Worm (Caenorhabditis elegans): ENCODE data around the gene kvs-5.

Gene kvs-5

DNA sequence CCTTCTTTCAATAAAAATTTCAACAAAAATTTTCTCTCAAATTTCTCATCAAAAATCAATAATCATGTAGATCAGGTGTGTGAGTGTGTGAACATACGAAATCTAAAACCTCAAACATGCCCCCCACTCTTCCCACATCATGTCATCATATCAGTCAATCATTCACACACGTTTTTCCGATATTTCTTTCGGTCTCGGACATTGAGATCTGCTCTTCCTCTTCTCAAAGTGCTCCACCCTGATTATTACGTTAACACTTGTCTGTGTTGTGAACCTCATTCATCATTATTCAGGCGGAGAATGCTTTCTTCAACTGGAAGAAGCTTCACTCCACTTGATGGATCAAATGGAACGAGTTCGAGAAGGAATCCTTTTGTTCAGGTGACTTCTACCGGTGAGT is at the start of gene kvs-5:
kvs-5 (plus strand) TSS at position 301 of the 400 bp plus-strand sequence.
- TF ChIP-seq F13C5.2 (tag; optimal IDR thresholded peaks at IDR 0.05), result no peak
- no peak for TF ChIP-seq pes-1 (GFP tag; IDR thresholded peaks at IDR 0.05)
- TF ChIP-seq sea-1 (GFP tag; conservative IDR thresholded peaks at IDR 0.05), result no peak
- no peak for TF ChIP-seq aly-1 (tag; optimal IDR thresholded peaks at IDR 0.05)
- no peak for TF ChIP-seq ceh-36 (tag; optimal IDR thresholded peaks at IDR 0.05)
- no peak for TF ChIP-seq ama-1 (optimal IDR thresholded peaks at IDR 0.05)
- no peak for TF ChIP-seq tra-4 (tag; optimal IDR thresholded peaks at IDR 0.05)
- TF ChIP-seq B0310.2 (tag; optimal IDR thresholded peaks at IDR 0.05), result no peak
- TF ChIP-seq hmbx-1 (tag; optimal IDR thresholded peaks at IDR 0.05), result no peak
- no peak for TF ChIP-seq hnd-1 (tag; optimal IDR thresholded peaks at IDR 0.05)
- no peak for TF ChIP-seq ceh-13 (GFP tag; optimal IDR thresholded peaks at IDR 0.05)

DNA sequence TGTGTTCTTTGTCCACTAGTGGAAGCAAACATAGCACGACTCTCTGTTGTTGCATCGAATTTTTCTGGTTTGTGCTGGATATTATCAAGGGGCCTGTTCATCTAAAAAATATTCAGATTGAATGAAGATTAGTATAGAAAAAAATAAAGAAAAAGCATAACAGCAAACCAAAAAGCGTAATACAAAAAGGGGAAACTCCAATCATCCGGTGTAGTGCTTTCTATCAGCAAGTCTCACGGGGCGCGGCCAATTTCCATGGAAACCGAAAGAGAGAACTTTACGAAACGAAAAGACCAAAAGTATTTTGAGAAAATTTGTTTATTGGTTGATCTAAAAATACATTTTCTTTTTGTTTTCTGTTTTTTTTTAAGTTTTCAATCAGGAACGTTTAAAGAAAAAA is 38.2 kb upstream of the kvs-5 start, which contains the start of gene Y55F3C.17:
Y55F3C.17 (minus strand) TSS at position 101 of the 400 bp plus-strand sequence.
- TF ChIP-seq ceh-13 (GFP tag; optimal IDR thresholded peaks at IDR 0.05) (no peak), ets-7 (tag; optimal IDR thresholded peaks at IDR 0.05) (no peak), hnd-1 (tag; optimal IDR thresholded peaks at IDR 0.05) (no peak), scrt-1 (GFP tag; IDR thresholded peaks at IDR 0.05) (no peak), ceh-36 (tag; optimal IDR thresholded peaks at IDR 0.05) (no peak), tbx-11 (GFP tag; IDR thresholded peaks at IDR 0.05) (no peak), pes-1 (GFP tag; IDR thresholded peaks at IDR 0.05) (no peak), sea-1 (GFP tag; conservative IDR thresholded peaks at IDR 0.05) (no peak), hmbx-1 (tag; optimal IDR thresholded peaks at IDR 0.05) (no peak), aly-1 (tag; optimal IDR thresholded peaks at IDR 0.05) (no peak), hmg-4 (GFP tag; optimal IDR thresholded peaks at IDR 0.05) (no peak), B0310.2 (tag; optimal IDR thresholded peaks at IDR 0.05) (no peak), tbx-37 (GFP tag; conservative IDR thresholded peaks at IDR 0.05) (no peak), tra-4 (tag; optimal IDR thresholded peaks at IDR 0.05) (no peak), ama-1 (optimal IDR thresholded peaks at IDR 0.05) (no peak), flt-1 (GFP tag; IDR thresholded peaks at IDR 0.05) (no peak), F13C5.2 (tag; optimal IDR thresholded peaks at IDR 0.05) (no peak)

DNA sequence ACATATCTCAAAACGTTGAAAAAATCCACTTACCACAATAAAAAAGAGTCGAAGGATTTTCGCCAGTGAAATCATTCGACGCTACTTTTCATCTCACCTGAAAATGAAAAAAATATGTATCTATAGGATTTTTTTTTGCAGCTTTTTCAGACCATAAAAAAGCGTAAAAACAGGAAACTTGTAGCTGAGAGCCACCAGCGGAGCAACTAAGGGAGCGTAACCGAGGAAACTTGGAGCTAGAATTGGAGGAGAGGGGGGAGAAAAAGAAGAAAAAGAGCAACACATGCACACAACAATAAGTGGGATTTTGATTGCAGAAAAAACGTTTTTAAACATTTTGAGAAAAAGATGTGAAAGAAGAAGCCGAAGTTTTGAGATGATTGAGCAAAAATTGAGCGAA is 28.9 kb upstream of the kvs-5 start, which contains the start of gene cutl-26:
cutl-26 (minus strand) TSS at position 101 of the 400 bp plus-strand sequence.
- no peak for TF ChIP-seq ceh-13 (GFP tag; optimal IDR thresholded peaks at IDR 0.05)
- no peak for TF ChIP-seq scrt-1 (GFP tag; IDR thresholded peaks at IDR 0.05)
- no peak for TF ChIP-seq tbx-11 (GFP tag; IDR thresholded peaks at IDR 0.05)
- no peak for TF ChIP-seq pes-1 (GFP tag; IDR thresholded peaks at IDR 0.05)
- TF ChIP-seq hnd-1 (tag; optimal IDR thresholded peaks at IDR 0.05), result no peak
- TF ChIP-seq hmg-4 (GFP tag; optimal IDR thresholded peaks at IDR 0.05), result no peak
- no peak for TF ChIP-seq flt-1 (GFP tag; IDR thresholded peaks at IDR 0.05)
- TF ChIP-seq tbx-37 (GFP tag; conservative IDR thresholded peaks at IDR 0.05), result no peak
- no peak for TF ChIP-seq ama-1 (optimal IDR thresholded peaks at IDR 0.05)
- no peak for TF ChIP-seq F13C5.2 (tag; optimal IDR thresholded peaks at IDR 0.05)
- no peak for TF ChIP-seq ets-7 (tag; optimal IDR thresholded peaks at IDR 0.05)

DNA sequence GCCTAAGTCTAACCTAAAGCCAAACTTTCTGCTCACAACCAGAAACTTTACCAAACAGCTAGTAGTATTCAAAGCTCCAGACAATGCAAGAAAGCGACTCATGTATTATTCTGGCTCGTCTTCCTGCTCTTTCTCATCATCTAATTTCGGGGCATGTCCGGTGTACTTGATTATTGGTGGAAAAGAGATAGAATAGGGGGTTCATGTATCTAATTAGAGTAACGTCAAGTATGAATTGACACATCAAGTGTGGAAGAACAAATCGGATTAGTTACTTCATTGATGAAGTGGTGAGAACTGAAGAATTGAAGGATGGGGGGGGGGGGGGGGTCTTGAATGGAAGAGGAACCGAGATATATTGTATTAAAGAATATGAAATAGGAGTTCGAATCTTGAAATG is 21.1 kb upstream of the kvs-5 start:
- TF ChIP-seq ama-1 (optimal IDR thresholded peaks at IDR 0.05) (no peak), tra-4 (tag; optimal IDR thresholded peaks at IDR 0.05) (no peak)

DNA sequence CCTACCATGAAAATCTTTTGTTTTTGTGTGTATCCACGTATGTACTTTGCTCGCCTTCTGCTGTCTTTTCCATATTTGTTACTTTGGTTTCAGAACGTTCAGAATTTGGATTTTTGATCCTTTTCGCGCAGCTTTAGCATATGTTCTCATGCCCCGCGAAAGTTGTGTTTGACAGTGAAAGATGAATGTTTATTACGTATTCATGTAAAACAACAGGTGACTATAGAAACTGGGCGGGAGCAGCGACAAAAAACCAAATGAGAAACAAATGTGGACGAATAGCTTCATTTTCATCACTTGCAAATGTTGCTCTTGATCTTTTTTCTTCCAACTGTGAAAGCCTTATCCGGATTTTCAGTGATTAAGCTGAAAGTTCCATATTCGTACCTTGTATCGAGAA is 20.2 kb upstream of the kvs-5 start, which contains the start of gene clec-164:
clec-164 (plus strand) TSS at position 301 of the 400 bp plus-strand sequence.
- TF ChIP-seq hmbx-1 (tag; optimal IDR thresholded peaks at IDR 0.05) (no peak), tra-4 (tag; optimal IDR thresholded peaks at IDR 0.05) (no peak), tbx-11 (GFP tag; IDR thresholded peaks at IDR 0.05) (no peak), B0310.2 (tag; optimal IDR thresholded peaks at IDR 0.05) (no peak)

DNA sequence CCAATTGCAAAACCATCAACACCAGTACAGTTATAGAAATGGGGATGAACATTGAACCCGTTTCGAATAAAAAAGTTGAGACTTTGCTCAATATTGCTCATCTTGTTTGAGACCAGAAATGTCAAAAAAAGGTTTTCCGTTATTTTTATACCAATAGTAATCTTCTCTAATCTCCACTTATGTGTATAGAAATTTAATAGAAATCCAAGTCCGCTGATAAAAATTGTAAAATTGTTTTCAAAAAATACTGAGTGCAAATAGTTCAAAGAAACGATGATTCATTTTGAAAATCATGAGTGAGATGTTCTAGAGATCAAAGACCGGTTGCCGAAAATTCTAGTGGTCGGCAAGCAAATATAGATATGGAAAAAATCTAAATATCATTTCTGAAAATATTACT is 17.2 kb upstream of the kvs-5 start, which contains the start of gene Y55F3C.10:
Y55F3C.10 (minus strand) TSS at position 101 of the 400 bp plus-strand sequence.
- TF ChIP-seq aly-1 (tag; optimal IDR thresholded peaks at IDR 0.05) (no peak), ama-1 (optimal IDR thresholded peaks at IDR 0.05) (no peak), hnd-1 (tag; optimal IDR thresholded peaks at IDR 0.05) (no peak), F13C5.2 (tag; optimal IDR thresholded peaks at IDR 0.05) (no peak), ceh-13 (GFP tag; optimal IDR thresholded peaks at IDR 0.05) (no peak), flt-1 (GFP tag; IDR thresholded peaks at IDR 0.05) (no peak), scrt-1 (GFP tag; IDR thresholded peaks at IDR 0.05) (no peak), hmbx-1 (tag; optimal IDR thresholded peaks at IDR 0.05) (no peak), sea-1 (GFP tag; conservative IDR thresholded peaks at IDR 0.05) (no peak), tra-4 (tag; optimal IDR thresholded peaks at IDR 0.05) (no peak), B0310.2 (tag; optimal IDR thresholded peaks at IDR 0.05) (no peak), ets-7 (tag; optimal IDR thresholded peaks at IDR 0.05) (no peak), pes-1 (GFP tag; IDR thresholded peaks at IDR 0.05) (no peak), hmg-4 (GFP tag; optimal IDR thresholded peaks at IDR 0.05) (no peak), tbx-37 (GFP tag; conservative IDR thresholded peaks at IDR 0.05) (no peak), ceh-36 (tag; optimal IDR thresholded peaks at IDR 0.05) (no peak), tbx-11 (GFP tag; IDR thresholded peaks at IDR 0.05) (no peak)

DNA sequence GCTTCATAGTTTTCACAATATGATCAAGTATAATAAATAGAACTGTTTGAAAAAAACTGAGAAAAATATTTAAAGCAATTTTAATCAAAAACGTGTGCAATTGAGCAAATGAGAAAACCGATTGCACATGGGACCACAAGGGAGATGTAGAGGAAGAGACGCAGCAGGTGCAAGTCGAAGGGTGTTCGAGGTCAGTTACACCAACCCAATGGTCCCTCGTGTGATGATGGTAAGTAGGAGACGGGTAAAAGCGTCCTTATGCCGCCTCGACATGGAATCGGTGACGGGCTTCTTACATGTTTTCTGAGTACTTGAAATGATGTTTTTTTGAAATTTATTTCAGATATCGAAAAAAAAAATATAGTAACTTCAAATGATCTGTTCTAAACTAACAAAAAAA is 8.5 kb upstream of the kvs-5 start, which contains the start of gene Y55F3C.9:
Y55F3C.9 (minus strand) TSS at position 101 of the 400 bp plus-strand sequence.
- TF ChIP-seq aly-1 (tag; optimal IDR thresholded peaks at IDR 0.05) (no peak), tbx-11 (GFP tag; IDR thresholded peaks at IDR 0.05) (no peak), hmbx-1 (tag; optimal IDR thresholded peaks at IDR 0.05) (no peak), pes-1 (GFP tag; IDR thresholded peaks at IDR 0.05) (no peak), hmg-4 (GFP tag; optimal IDR thresholded peaks at IDR 0.05) (no peak), flt-1 (GFP tag; IDR thresholded peaks at IDR 0.05) (no peak), ceh-13 (GFP tag; optimal IDR thresholded peaks at IDR 0.05) (no peak), B0310.2 (tag; optimal IDR thresholded peaks at IDR 0.05) (no peak), ama-1 (optimal IDR thresholded peaks at IDR 0.05) (no peak), ets-7 (tag; optimal IDR thresholded peaks at IDR 0.05) (no peak), tbx-37 (GFP tag; conservative IDR thresholded peaks at IDR 0.05) (no peak), tra-4 (tag; optimal IDR thresholded peaks at IDR 0.05) (no peak), F13C5.2 (tag; optimal IDR thresholded peaks at IDR 0.05) (no peak), ceh-36 (tag; optimal IDR thresholded peaks at IDR 0.05) (no peak)

DNA sequence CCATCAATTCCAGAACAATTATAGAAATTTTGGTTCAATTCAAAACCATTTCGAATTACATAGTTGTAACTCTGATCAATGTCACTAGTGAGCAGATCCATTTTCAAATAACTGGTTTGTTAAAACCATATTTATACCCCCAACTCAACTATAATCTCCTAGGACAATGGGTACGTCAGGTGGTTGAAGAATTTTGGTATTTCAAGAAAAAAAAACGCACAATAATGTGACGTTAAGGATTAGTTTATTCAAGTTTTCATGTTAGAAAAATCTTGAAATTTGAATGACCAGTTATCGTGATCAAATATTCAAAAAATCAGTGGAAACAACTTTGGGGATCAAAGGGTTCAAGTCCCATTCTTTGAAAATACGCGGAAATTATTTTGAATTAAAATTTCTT is 5.6 kb upstream of the kvs-5 start, which contains the start of gene srt-24:
srt-24 (minus strand) TSS at position 101 of the 400 bp plus-strand sequence.
- TF ChIP-seq sea-1 (GFP tag; conservative IDR thresholded peaks at IDR 0.05), result no peak
- no peak for TF ChIP-seq flt-1 (GFP tag; IDR thresholded peaks at IDR 0.05)
- TF ChIP-seq pes-1 (GFP tag; IDR thresholded peaks at IDR 0.05), result no peak
- TF ChIP-seq ama-1 (optimal IDR thresholded peaks at IDR 0.05), result no peak
- no peak for TF ChIP-seq aly-1 (tag; optimal IDR thresholded peaks at IDR 0.05)
- no peak for TF ChIP-seq ceh-13 (GFP tag; optimal IDR thresholded peaks at IDR 0.05)
- TF ChIP-seq hmbx-1 (tag; optimal IDR thresholded peaks at IDR 0.05), result no peak
- TF ChIP-seq ceh-36 (tag; optimal IDR thresholded peaks at IDR 0.05), result no peak
- no peak for TF ChIP-seq F13C5.2 (tag; optimal IDR thresholded peaks at IDR 0.05)
- no peak for TF ChIP-seq tra-4 (tag; optimal IDR thresholded peaks at IDR 0.05)
- TF ChIP-seq tbx-37 (GFP tag; conservative IDR thresholded peaks at IDR 0.05), result no peak
- TF ChIP-seq ets-7 (tag; optimal IDR thresholded peaks at IDR 0.05), result no peak
- no peak for TF ChIP-seq hmg-4 (GFP tag; optimal IDR thresholded peaks at IDR 0.05)
- TF ChIP-seq B0310.2 (tag; optimal IDR thresholded peaks at IDR 0.05), result no peak

Measured in whole organism, early embryonic.